Fruit fly (Drosophila melanogaster) whole organism, prepupa: Measurements from ENCODE around the gene CG12535.

Experiments used
- Blimp-1 ChIP-seq: fragments of 200-800 bp; sonication (Bioruptor generic); optimal IDR thresholded peaks from 3 replicates; lab custom pipeline; 2017; ENCODE audit warnings: missing biosample characterization, missing genetic modification characterization, mild to moderate bottlenecking, moderate library complexity, missing genetic modification reagents
- CG34406 ChIP-seq: fragments of 200-800 bp; sonication (Bioruptor generic); optimal IDR thresholded peaks from 3 replicates; lab custom pipeline; 2016; ENCODE audit warnings: missing biosample characterization, missing genetic modification characterization
- Ets96B ChIP-seq: fragments of 200-800 bp; optimal IDR thresholded peaks from 2 replicates; lab custom pipeline; 2019; ENCODE audit warnings: missing biosample characterization, mild to moderate bottlenecking, missing genetic modification characterization, moderate library complexity
- Hr4 ChIP-seq: fragments of 200-800 bp; sonication (Bioruptor generic); optimal IDR thresholded peaks from 3 replicates; lab custom pipeline; 2016; ENCODE audit warnings: missing biosample characterization, missing genetic modification characterization
- Met ChIP-seq: fragments of 200-800 bp; sonication (Bioruptor generic); optimal IDR thresholded peaks from 3 replicates; lab custom pipeline; 2016; ENCODE audit warnings: missing biosample characterization, missing genetic modification characterization
- fd85E ChIP-seq: fragments of 200-800 bp; sonication (Bioruptor generic); optimal IDR thresholded peaks from 3 replicates; lab custom pipeline; 2016; ENCODE audit warnings: missing biosample characterization, missing genetic modification characterization
- net ChIP-seq: fragments of 200-800 bp; sonication (Bioruptor generic); optimal IDR thresholded peaks from 3 replicates; lab custom pipeline; 2016; ENCODE audit warnings: missing biosample characterization, missing genetic modification characterization

DNA sequence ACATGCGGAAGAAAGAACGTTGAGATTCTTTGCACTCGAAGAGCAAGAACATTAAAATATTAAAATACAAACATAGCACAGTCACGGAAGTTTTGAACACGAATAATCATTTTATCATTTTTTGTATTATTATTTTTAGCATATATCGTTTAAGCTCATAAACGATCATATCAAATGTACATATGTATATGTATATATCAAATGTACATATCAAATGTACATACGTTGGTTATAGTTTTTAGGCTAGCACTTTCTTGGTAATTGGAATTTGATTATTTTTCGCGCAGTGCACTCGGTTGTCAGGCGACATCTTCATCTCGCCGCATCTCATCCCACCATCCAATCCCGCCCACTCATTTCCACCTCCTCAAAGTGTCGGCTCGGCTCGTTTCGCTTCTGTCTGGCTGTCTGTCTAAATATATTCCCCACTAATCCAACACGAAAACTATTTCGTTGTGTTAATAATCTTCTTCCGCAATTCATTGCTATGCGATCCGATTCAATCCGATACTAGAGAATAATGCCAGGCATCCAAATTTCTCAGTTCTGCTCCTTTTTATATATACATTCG, 6.8 kb upstream of the CG12535 start:
- TF ChIP-seq Hr4: no peak
- TF ChIP-seq Met (GFP tag; lab: Kevin White, UChicago): no peak
- no peak for TF ChIP-seq Blimp-1 (GFP tag; lab: Kevin White, UChicago)
- no peak for TF ChIP-seq CG34406 (GFP tag; lab: Kevin White, UChicago)
- TF ChIP-seq net (GFP tag; lab: Kevin White, UChicago): no peak
- no peak for TF ChIP-seq Ets96B (tag; lab: Kevin White, UChicago)
- TF ChIP-seq fd85E (GFP tag; lab: Kevin White, UChicago): no peak
